Fruit fly (Drosophila melanogaster) whole organism, embryonic: Measurements from ENCODE around the gene ck.
A peak's percentile ranks its signal among the peaks of the same experiment; 100 is the strongest.

Experiments used
- CG1024 ChIP-seq: fragments of 200-800 bp; sonication (Bioruptor generic); IDR thresholded peaks from 2 replicates; pipeline ENCODE4 v1.3.6; 2022; ENCODE audit warnings: missing biosample characterization, missing genetic modification characterization
- CG10431 ChIP-seq: fragments of 200-800 bp; sonication (Bioruptor generic); optimal IDR thresholded peaks from 3 replicates; lab custom pipeline; 2018; ENCODE audit warnings: missing biosample characterization, mild to moderate bottlenecking, missing genetic modification characterization
- CG12104 ChIP-seq: fragments of 200-800 bp; sonication (Bioruptor generic); optimal IDR thresholded peaks from 3 replicates; lab custom pipeline; 2016; ENCODE audit warnings: missing biosample characterization, missing genetic modification characterization
- CG15073 ChIP-seq: fragments of 200-800 bp; sonication (Bioruptor generic); optimal IDR thresholded peaks from 2 replicates; lab custom pipeline; 2016; ENCODE audit warnings: missing biosample characterization, missing genetic modification characterization
- CG1647 ChIP-seq: fragments of 200-800 bp; sonication (Bioruptor generic); optimal IDR thresholded peaks from 3 replicates; lab custom pipeline; 2016; ENCODE audit warnings: missing biosample characterization, missing genetic modification characterization
- CG16815 ChIP-seq: fragments of 200-800 bp; sonication (Bioruptor generic); optimal IDR thresholded peaks from 3 replicates; lab custom pipeline; 2017; ENCODE audit warnings: missing biosample characterization, mild to moderate bottlenecking, missing genetic modification characterization
- CG16863 ChIP-seq: fragments of 200-800 bp; sonication (Bioruptor generic); optimal IDR thresholded peaks from 3 replicates; lab custom pipeline; 2016; ENCODE audit warnings: missing biosample characterization, missing genetic modification characterization
- CG2120 ChIP-seq: fragments of 200-800 bp; sonication (Bioruptor generic); optimal IDR thresholded peaks from 3 replicates; lab custom pipeline; 2016; ENCODE audit warnings: missing biosample characterization, missing genetic modification characterization
- CG2199 ChIP-seq: fragments of 200-800 bp; sonication (Bioruptor generic); IDR thresholded peaks from 3 replicates; pipeline ENCODE4 v1.3.6; 2022; ENCODE audit warnings: missing biosample characterization, missing genetic modification characterization
- CG30403 ChIP-seq: fragments of 200-800 bp; sonication (Bioruptor generic); optimal IDR thresholded peaks from 3 replicates; lab custom pipeline; 2016; ENCODE audit warnings: missing biosample characterization, missing genetic modification characterization
- CG32772 ChIP-seq: fragments of 200-800 bp; sonication (Bioruptor generic); IDR thresholded peaks from 2 replicates; pipeline ENCODE4 v1.3.6; 2022; ENCODE audit warnings: missing biosample characterization, missing genetic modification characterization
- CG3407 ChIP-seq: fragments of 200-800 bp; sonication (Bioruptor generic); optimal IDR thresholded peaks from 2 replicates; lab custom pipeline; 2018; ENCODE audit warnings: missing biosample characterization, mild to moderate bottlenecking, missing genetic modification characterization
- CG34376 ChIP-seq: fragments of 200-800 bp; sonication (Bioruptor generic); optimal IDR thresholded peaks from 2 replicates; lab custom pipeline; 2018; ENCODE audit warnings: missing biosample characterization, mild to moderate bottlenecking, missing genetic modification characterization
- CG3726 ChIP-seq: fragments of 200-800 bp; sonication (Bioruptor generic); IDR thresholded peaks from 3 replicates; pipeline ENCODE4, ENCODE4 v1.3.6; 2022; ENCODE audit warnings: missing biosample characterization, missing genetic modification characterization
- CG3847 ChIP-seq: fragments of 200-800 bp; sonication (Bioruptor generic); IDR thresholded peaks from 2 replicates; pipeline ENCODE4 v1.3.6; 2022; ENCODE audit warnings: missing biosample characterization, missing genetic modification characterization
- CG4328 ChIP-seq: fragments of 200-800 bp; sonication (Bioruptor generic); optimal IDR thresholded peaks from 3 replicates; lab custom pipeline; 2017; ENCODE audit warnings: missing biosample characterization, missing genetic modification reagents, missing genetic modification characterization
- CG4820 ChIP-seq: fragments of 200-800 bp; sonication (Bioruptor generic); optimal IDR thresholded peaks from 3 replicates; lab custom pipeline; 2016; ENCODE audit warnings: missing biosample characterization, missing genetic modification characterization
- CG6689 ChIP-seq: fragments of 200-800 bp; sonication (Bioruptor generic); IDR thresholded peaks from 2 replicates; pipeline ENCODE4 v1.3.6; 2022; ENCODE audit warnings: missing biosample characterization, missing genetic modification characterization
- CG6854 ChIP-seq: fragments of 200-800 bp; sonication (Bioruptor generic); optimal IDR thresholded peaks from 3 replicates; lab custom pipeline; 2017; ENCODE audit warnings: missing biosample characterization, mild to moderate bottlenecking, missing genetic modification characterization
- CG7987 ChIP-seq: fragments of 200-800 bp; sonication (Bioruptor generic); optimal IDR thresholded peaks from 2 replicates; lab custom pipeline; 2018; ENCODE audit warnings: missing biosample characterization, mild to moderate bottlenecking, missing genetic modification characterization, moderate library complexity
- CoRest ChIP-seq: fragments of 200-800 bp; sonication (Bioruptor generic); optimal IDR thresholded peaks from 3 replicates; lab custom pipeline; 2018; ENCODE audit warnings: missing biosample characterization, mild to moderate bottlenecking, missing genetic modification characterization, moderate library complexity
- Dad ChIP-seq: fragments of 200-800 bp; sonication (Bioruptor generic); optimal IDR thresholded peaks from 3 replicates; lab custom pipeline; 2016; ENCODE audit warnings: missing biosample characterization, missing genetic modification characterization
- Drgx ChIP-seq: fragments of 200-800 bp; sonication (Bioruptor generic); IDR thresholded peaks from 2 replicates; pipeline ENCODE4 v1.3.6; 2022; ENCODE audit warnings: missing biosample characterization, missing genetic modification characterization
- Med ChIP-seq: fragments of 200-800 bp; sonication (Bioruptor generic); peaks from one replicate; lab custom pipeline; 2016; ENCODE audit warnings: missing biosample characterization, missing genetic modification characterization, mild to moderate bottlenecking, inconsistent platforms, moderate library complexity
- Mrtf ChIP-seq: fragments of 200-800 bp; sonication (Bioruptor generic); IDR thresholded peaks from 3 replicates; pipeline ENCODE4 v1.3.6; 2022; ENCODE audit warnings: missing biosample characterization, missing genetic modification characterization
- NfI ChIP-seq: fragments of 200-800 bp; sonication (Bioruptor generic); optimal IDR thresholded peaks from 3 replicates; lab custom pipeline; 2018; ENCODE audit warnings: missing biosample characterization, mild to moderate bottlenecking, missing genetic modification characterization, moderate library complexity
- Oli ChIP-seq: fragments of 200-800 bp; sonication (Bioruptor generic); optimal IDR thresholded peaks from 2 replicates; lab custom pipeline; 2018; ENCODE audit warnings: missing biosample characterization, mild to moderate bottlenecking, missing genetic modification characterization, moderate library complexity
- Rx ChIP-seq: fragments of 200-800 bp; sonication (Bioruptor generic); IDR thresholded peaks from 2 replicates; pipeline ENCODE4 v1.3.6; 2022; ENCODE audit warnings: missing biosample characterization, missing genetic modification characterization
- Sox100B ChIP-seq: fragments of 200-800 bp; sonication (Bioruptor generic); optimal IDR thresholded peaks from 3 replicates; lab custom pipeline; 2018; ENCODE audit warnings: missing biosample characterization, mild to moderate bottlenecking, missing genetic modification characterization
- Sox102F ChIP-seq: fragments of 200-800 bp; sonication (Bioruptor generic); optimal IDR thresholded peaks from 2 replicates; lab custom pipeline; 2018; ENCODE audit warnings: missing biosample characterization, mild to moderate bottlenecking, missing genetic modification characterization, moderate library complexity
- ap ChIP-seq: fragments of 200-800 bp; sonication (Bioruptor generic); IDR thresholded peaks from 2 replicates; pipeline ENCODE4 v1.3.6; 2022; ENCODE audit warnings: missing biosample characterization, missing genetic modification characterization
- chinmo ChIP-seq: fragments of 200-800 bp; sonication (Bioruptor generic); IDR thresholded peaks from 4 replicates; pipeline ENCODE4 v1.3.6; 2022; ENCODE audit warnings: missing biosample characterization, missing genetic modification characterization; ENCODE audit not compliant: partially characterized antibody
- danr ChIP-seq: fragments of 200-800 bp; sonication (Bioruptor generic); IDR thresholded peaks from 2 replicates; pipeline ENCODE4 v1.3.6; 2022; ENCODE audit warnings: missing biosample characterization, missing genetic modification characterization
- dimm ChIP-seq: fragments of 200-800 bp; sonication (Bioruptor generic); IDR thresholded peaks from 2 replicates; pipeline ENCODE4 v1.3.6; 2022; ENCODE audit warnings: missing biosample characterization, missing genetic modification characterization
- dysf ChIP-seq: fragments of 200-800 bp; sonication (Bioruptor generic); IDR thresholded peaks from 3 replicates; pipeline ENCODE4 v1.3.6; 2022; ENCODE audit warnings: missing biosample characterization, missing genetic modification characterization
- eve ChIP-seq, 2 experiments: fragments of >200 bp; optimal IDR thresholded peaks; 2 replicates each; lab custom pipeline; 2017; ENCODE audit warnings: missing biosample characterization in 2 of 2, missing genetic modification characterization in 2 of 2
- ewg ChIP-seq: fragments of 200-800 bp; sonication (Bioruptor generic); optimal IDR thresholded peaks from 3 replicates; lab custom pipeline; 2017; ENCODE audit warnings: mild to moderate bottlenecking, missing biosample characterization, missing genetic modification reagents, missing genetic modification characterization
- grn ChIP-seq: fragments of 200-800 bp; sonication (Bioruptor generic); optimal IDR thresholded peaks from 3 replicates; lab custom pipeline; 2017; ENCODE audit warnings: missing biosample characterization, missing genetic modification characterization
- hkb ChIP-seq, 2 experiments: fragments of 200-800 bp in 1 of 2; fragments of >200 bp in 1 of 2; sonication (Bioruptor generic) in 1 of 2; IDR thresholded peaks in 1 of 2; optimal IDR thresholded peaks in 1 of 2; 2 replicates each; pipeline versions ENCODE4 v1.3.6 to Lab custom; 2017 to 2022; ENCODE audit warnings: missing biosample characterization in 1 of 2, missing genetic modification characterization in 1 of 2
- inv ChIP-seq: fragments of 200-800 bp; sonication (Bioruptor generic); IDR thresholded peaks from 2 replicates; pipeline ENCODE4 v1.3.6; 2022; ENCODE audit warnings: missing biosample characterization, missing genetic modification characterization; ENCODE audit not compliant: partially characterized antibody
- lilli ChIP-seq: fragments of 200-800 bp; sonication (Bioruptor generic); optimal IDR thresholded peaks from 3 replicates; lab custom pipeline; 2016; ENCODE audit warnings: missing biosample characterization, missing genetic modification characterization
- prd ChIP-seq, 3 experiments: fragments of >200 bp in 2 of 3; fragments of 200-800 bp in 1 of 3; sonication (Bioruptor generic) in 1 of 3; optimal IDR thresholded peaks in 2 of 3; IDR thresholded peaks in 1 of 3; 2 replicates in 2 of 3; 3 replicates in 1 of 3; pipeline versions ENCODE4 v1.3.6 to Lab custom; 2017 to 2022; ENCODE audit warnings: missing biosample characterization in 1 of 3, missing genetic modification characterization in 1 of 3
- sd ChIP-seq: fragments of 200-800 bp; sonication (Bioruptor generic); optimal IDR thresholded peaks from 3 replicates; lab custom pipeline; 2018; ENCODE audit warnings: missing biosample characterization, mild to moderate bottlenecking, missing genetic modification characterization, moderate library complexity
- sens ChIP-seq: fragments of 200-800 bp; sonication (Bioruptor generic); peaks from one replicate; lab custom pipeline; 2016; ENCODE audit warnings: missing biosample characterization, missing genetic modification characterization
- yki ChIP-seq: fragments of >200 bp; optimal IDR thresholded peaks from 3 replicates; lab custom pipeline; 2018

The ck gene

DNA sequence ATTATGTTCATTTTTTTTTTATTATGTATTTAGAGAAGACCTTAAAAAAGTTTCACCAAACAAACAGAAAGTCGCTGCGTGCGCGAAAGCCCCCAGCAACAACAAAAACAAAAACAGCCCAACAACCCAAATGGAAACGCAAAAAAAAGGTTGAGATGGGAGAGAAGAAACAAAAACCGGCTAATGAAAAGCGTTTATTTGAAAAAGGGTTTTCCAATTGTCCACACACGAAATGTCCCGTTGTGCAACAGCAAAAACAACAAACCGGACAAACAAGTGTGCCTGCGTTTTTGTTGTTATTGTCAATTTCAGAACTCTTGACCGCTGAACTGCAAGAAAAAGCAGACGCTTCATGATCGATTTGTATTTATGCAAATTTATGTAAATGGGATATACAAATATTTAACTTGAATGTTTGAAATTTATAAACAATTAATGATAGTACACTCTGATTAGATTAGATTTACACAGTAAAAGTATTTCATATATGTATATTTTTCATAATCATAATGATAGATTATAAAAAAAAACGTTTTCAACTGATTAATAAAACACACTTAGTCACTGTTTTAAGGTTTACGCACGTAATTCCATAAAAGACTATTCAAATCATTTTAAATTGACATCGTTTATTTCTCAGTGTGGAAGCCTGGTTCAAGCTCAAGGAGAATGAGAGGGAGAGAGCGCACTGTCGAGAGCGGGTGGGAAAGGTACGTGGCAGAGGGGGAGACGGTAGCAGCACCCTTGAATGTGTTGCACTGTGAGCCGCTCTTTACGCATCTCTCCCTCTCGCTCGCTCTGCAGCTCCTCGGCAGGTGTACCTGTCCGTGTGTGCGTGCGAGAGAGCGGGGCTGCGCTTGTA lies 1.1 kb downstream of the ck start (continued):
- no peak for TF ChIP-seq CG34376 (GFP tag; lab: Kevin White, UChicago)
- TF ChIP-seq CoRest, result peak; percentile 80
- TF ChIP-seq Dad (GFP tag; lab: Kevin White, UChicago), result no peak

DNA sequence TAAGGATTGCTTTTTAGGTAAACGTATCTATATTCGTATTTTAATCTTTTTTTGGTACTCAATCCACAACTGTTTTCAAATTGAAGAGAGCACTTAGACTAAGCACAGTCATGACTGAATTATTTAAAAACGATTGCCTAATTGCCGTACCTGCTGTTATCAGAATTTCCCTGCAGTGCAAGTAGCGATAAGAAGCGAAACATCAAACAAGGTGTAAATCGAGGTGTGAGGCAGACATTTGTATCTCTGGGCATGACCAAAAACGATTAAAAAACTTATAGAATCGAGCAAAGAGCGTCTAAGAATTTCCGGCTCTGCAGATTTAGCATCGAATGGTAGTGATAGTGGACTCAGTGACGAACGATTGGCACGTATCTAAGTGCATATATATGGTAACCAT lies 2.6 kb downstream of the ck start:
- peak; percentile 55; the same call in 1 of the 3 replicates for TF ChIP-seq CG2199 (GFP tag; lab: Robert Waterston, UW)
- TF ChIP-seq sd (tag; lab: Kevin White, UChicago), result peak; percentile 28
- no peak for TF ChIP-seq Rx (GFP tag; lab: Robert Waterston, UW)
- no peak for TF ChIP-seq CG16815
- no peak for TF ChIP-seq inv (GFP tag; lab: Robert Waterston, UW)
- TF ChIP-seq CG4328 (GFP tag; lab: Kevin White, UChicago), result no peak
- TF ChIP-seq Mrtf, result no peak
- TF ChIP-seq sens (GFP tag; lab: Kevin White, UChicago), result peak; percentile 55

DNA sequence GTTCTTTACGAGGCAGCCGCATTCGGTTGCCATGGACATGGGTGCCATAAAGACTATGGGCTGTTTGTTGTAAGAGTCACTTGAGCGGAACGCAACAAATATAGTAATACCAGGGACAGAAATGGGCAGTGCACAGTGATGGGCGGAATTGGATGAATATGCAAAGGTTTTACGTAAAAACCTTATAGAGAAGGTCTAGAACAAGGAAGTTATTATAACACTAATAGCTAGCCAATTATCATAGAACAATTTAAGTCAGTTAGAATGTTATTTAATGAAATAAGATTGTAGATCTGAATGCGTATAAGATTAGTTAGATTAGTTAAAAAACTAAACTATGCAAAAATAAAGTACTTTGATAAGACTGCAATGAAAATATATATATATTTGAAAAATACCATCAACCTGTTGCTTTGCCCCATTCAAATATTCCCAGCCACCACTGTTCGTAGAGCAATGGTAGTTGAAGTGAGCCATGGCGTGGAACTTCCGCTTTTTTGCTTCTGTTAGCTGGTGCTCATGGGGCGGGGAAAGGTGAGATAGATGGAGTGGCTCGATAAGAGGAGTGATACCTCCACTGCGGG lies 4.8 kb downstream of the ck start:
- peak; percentile 27; the same call in 1 of the 2 replicates for TF ChIP-seq ap
- TF ChIP-seq Sox102F (GFP tag; lab: Kevin White, UChicago), result no peak
- TF ChIP-seq grn, result peak; percentile 24
- TF ChIP-seq CG2120 (GFP tag; lab: Kevin White, UChicago), result peak; percentile 9
- TF ChIP-seq lilli (GFP tag; lab: Kevin White, UChicago), result peak; percentile 14
- TF ChIP-seq CG3847 (GFP tag; lab: Robert Waterston, UW), result no peak
- TF ChIP-seq Sox100B (GFP tag; lab: Kevin White, UChicago), result peak; percentile 32
- TF ChIP-seq CG16863 (GFP tag; lab: Kevin White, UChicago), result no peak
- TF ChIP-seq eve (GFP tag; optimal IDR thresholded peaks at IDR 0.05; lab: Kevin White, UChicago), result no peak
- TF ChIP-seq Drgx, result no peak
- no peak for TF ChIP-seq danr (GFP tag; lab: Robert Waterston, UW)
- no peak for TF ChIP-seq Med
- TF ChIP-seq CG30403, result peak; percentile 8
- no peak for TF ChIP-seq CG1024 (GFP tag; lab: Robert Waterston, UW)
- no peak for TF ChIP-seq prd (optimal IDR thresholded peaks at IDR 0.05; lab: Kevin White, UChicago)
- 0 out of 3 replicates have a peak, but pooled peaks have one; percentile 18 for TF ChIP-seq prd (GFP tag; IDR thresholded peaks at IDR 0.05; lab: Robert Waterston, UW)
- TF ChIP-seq CG32772 (GFP tag; lab: Robert Waterston, UW), result no peak
- no peak for TF ChIP-seq chinmo
- no peak for TF ChIP-seq CG6854 (GFP tag; lab: Kevin White, UChicago)
- TF ChIP-seq hkb (optimal IDR thresholded peaks at IDR 0.05; lab: Kevin White, UChicago), result no peak
- TF ChIP-seq hkb (GFP tag; IDR thresholded peaks at IDR 0.05; lab: Robert Waterston, UW), result no peak
- TF ChIP-seq CG3726 (GFP tag; lab: Robert Waterston, UW), result no peak
- no peak for TF ChIP-seq CG10431 (GFP tag; lab: Kevin White, UChicago)
- peak; percentile 57; the same call in 2 of the 3 replicates for TF ChIP-seq dysf (GFP tag; lab: Robert Waterston, UW)
- peak; percentile 36; the same call in 1 of the 2 replicates for TF ChIP-seq CG6689
- TF ChIP-seq yki (lab: Kevin White, UChicago), result no peak
- TF ChIP-seq CG15073 (GFP tag; lab: Kevin White, UChicago), result peak; percentile 91
- TF ChIP-seq CG1647 (GFP tag; lab: Kevin White, UChicago), result no peak
- TF ChIP-seq CG7987 (GFP tag; lab: Kevin White, UChicago), result no peak
- TF ChIP-seq sens (GFP tag; lab: Kevin White, UChicago), result peak; percentile 76
- no peak for TF ChIP-seq CG12104
- TF ChIP-seq Oli (tag; lab: Kevin White, UChicago), result peak; percentile 11
- peak; percentile 26 for TF ChIP-seq CG4820 (GFP tag; lab: Kevin White, UChicago)
- TF ChIP-seq NfI (GFP tag; lab: Kevin White, UChicago), result no peak
- no peak for TF ChIP-seq CG3407
- TF ChIP-seq dimm (GFP tag; lab: Robert Waterston, UW), result no peak
- no peak for TF ChIP-seq ewg (GFP tag; lab: Kevin White, UChicago)
